Worm (Caenorhabditis elegans): Measurements from ENCODE around the gene lurp-3.

ce11 chrV:13415462-13415861, 40.1 kb upstream of the lurp-3 start:
- TF ChIP-seq dao-5 (tag; optimal IDR thresholded peaks at IDR 0.05) (peak; percentile 33), him-1 (tag; optimal IDR thresholded peaks at IDR 0.05) (no peak), W03F9.2 (tag; optimal IDR thresholded peaks at IDR 0.05) (no peak)
